Worm (Caenorhabditis elegans) whole organism, L4 larva: ENCODE data around the gene nud-1.

Source experiments
- F10B5.3 ChIP-seq: sonication (generic microtip); optimal IDR thresholded peaks from 2 replicates; lab custom pipeline; 2016; ENCODE audit warnings: mild to moderate bottlenecking, missing genetic modification characterization, missing compliant biosample characterization
- F44E2.7 ChIP-seq: fragments of 200-800 bp; sonication (Bioruptor generic); IDR thresholded peaks from 2 replicates; pipeline ENCODE4 v2.1.2; 2022; ENCODE audit warnings: missing genetic modification characterization, missing compliant biosample characterization
- F49E8.2 ChIP-seq: sonication (generic microtip); optimal IDR thresholded peaks from 2 replicates; lab custom pipeline; 2016; ENCODE audit warnings: missing compliant biosample characterization, mild to moderate bottlenecking, missing genetic modification characterization, borderline replicate concordance
- Y105C5A.15 ChIP-seq: fragments of 200-800 bp; sonication (Bioruptor generic); IDR thresholded peaks from 2 replicates; pipeline ENCODE4 v1.3.6; 2022; ENCODE audit warnings: missing genetic modification characterization, missing compliant biosample characterization
- Y48G9A.11 ChIP-seq: fragments of 200-800 bp; sonication (Bioruptor generic); IDR thresholded peaks from 2 replicates; pipeline ENCODE4 v1.3.6; 2022; ENCODE audit warnings: missing genetic modification reagents, missing genetic modification characterization, missing compliant biosample characterization
- Y75B8A.6 ChIP-seq: fragments of 200-800 bp; sonication (Bioruptor generic); IDR thresholded peaks from 2 replicates; pipeline ENCODE4 v1.3.6; 2022; ENCODE audit warnings: missing genetic modification reagents, missing genetic modification characterization, missing compliant biosample characterization
- ZK337.2 ChIP-seq: fragments of 200-800 bp; sonication (Bioruptor generic); IDR thresholded peaks from 2 replicates; pipeline ENCODE4 v1.3.6; 2022; ENCODE audit warnings: missing genetic modification reagents, missing genetic modification characterization, missing compliant biosample characterization
- ZK546.5 ChIP-seq, 2 experiments: sonication (generic microtip); optimal IDR thresholded peaks; 2 replicates each; lab custom pipeline; 2017; ENCODE audit warnings: missing biosample characterization in 2 of 2, missing genetic modification characterization in 2 of 2
- aha-1 ChIP-seq: fragments of 150-350 bp; peaks from one replicate; lab custom pipeline; 2014; ENCODE audit warnings: missing biosample characterization, missing genetic modification characterization
- aly-2 ChIP-seq: sonication (generic microtip); optimal IDR thresholded peaks from 2 replicates; lab custom pipeline; 2018; ENCODE audit warnings: missing biosample characterization, missing genetic modification characterization
- ama-1 ChIP-seq: fragments of 150-350 bp; optimal IDR thresholded peaks from 2 replicates; lab custom pipeline; 2014; ENCODE audit warnings: inconsistent platforms, mixed read lengths
- attf-4 ChIP-seq: sonication (generic microtip); optimal IDR thresholded peaks from 3 replicates; lab custom pipeline; 2017; ENCODE audit warnings: missing biosample characterization, missing genetic modification characterization
- ceh-32 ChIP-seq: sonication (generic microtip); optimal IDR thresholded peaks from 2 replicates; lab custom pipeline; 2016; ENCODE audit warnings: mild to moderate bottlenecking, missing genetic modification characterization, missing compliant biosample characterization; ENCODE audit not compliant: poor library complexity
- ceh-44 ChIP-seq: fragments of 200-800 bp; sonication (Bioruptor generic); IDR thresholded peaks from 2 replicates; pipeline ENCODE4 v1.3.6; 2022; ENCODE audit warnings: missing genetic modification reagents, missing genetic modification characterization, missing compliant biosample characterization
- ceh-82 ChIP-seq: sonication (generic microtip); optimal IDR thresholded peaks from 2 replicates; lab custom pipeline; 2017; ENCODE audit warnings: missing biosample characterization, missing genetic modification characterization
- daf-16 ChIP-seq, 3 experiments: sonication (generic microtip); optimal IDR thresholded peaks; 2 replicates each; lab custom pipeline; 2016 to 2017; ENCODE audit warnings: missing genetic modification characterization in 3 of 3, missing genetic modification reagents in 3 of 3, mild to moderate bottlenecking in 2 of 3, missing compliant biosample characterization in 2 of 3, missing biosample characterization in 1 of 3, moderate library complexity in 1 of 3
- dmd-8 ChIP-seq: fragments of 200-800 bp; sonication (Bioruptor generic); IDR thresholded peaks from 2 replicates; pipeline ENCODE4 v1.3.6; 2022; ENCODE audit warnings: missing genetic modification characterization, missing compliant biosample characterization
- egl-43 ChIP-seq: fragments of 200-800 bp; sonication (Bioruptor generic); IDR thresholded peaks from 2 replicates; pipeline ENCODE4 v1.3.6; 2022; ENCODE audit warnings: missing genetic modification reagents, missing genetic modification characterization, missing compliant biosample characterization
- fkh-10 ChIP-seq: fragments of 150-350 bp; optimal IDR thresholded peaks from 2 replicates; lab custom pipeline; 2014; ENCODE audit warnings: missing biosample characterization, missing genetic modification reagents, missing genetic modification characterization
- fos-1 ChIP-seq: fragments of 150-350 bp; optimal IDR thresholded peaks from 2 replicates; lab custom pipeline; 2014; ENCODE audit warnings: missing biosample characterization, missing genetic modification characterization
- lim-7 ChIP-seq: fragments of 200-800 bp; sonication (Bioruptor generic); IDR thresholded peaks from 2 replicates; pipeline ENCODE4 v1.3.6; 2022; ENCODE audit warnings: missing genetic modification characterization, missing compliant biosample characterization
- lin-15B ChIP-seq: fragments of 150-350 bp; sonication (generic microtip); optimal IDR thresholded peaks from 3 replicates; lab custom pipeline; 2014; ENCODE audit warnings: missing biosample characterization, missing genetic modification characterization
- lin-29 ChIP-seq: fragments of 200-800 bp; sonication (Bioruptor generic); IDR thresholded peaks from 2 replicates; pipeline ENCODE4 v1.3.6; 2022; ENCODE audit warnings: missing genetic modification reagents, missing genetic modification characterization, missing compliant biosample characterization
- lin-38 ChIP-seq: fragments of 200-800 bp; sonication (Bioruptor generic); IDR thresholded peaks from 2 replicates; pipeline ENCODE4 v1.3.6; 2022; ENCODE audit warnings: missing genetic modification reagents, missing genetic modification characterization, missing compliant biosample characterization
- lin-39 ChIP-seq: fragments of 150-350 bp; optimal IDR thresholded peaks from 2 replicates; lab custom pipeline; 2014; ENCODE audit warnings: missing biosample characterization, missing genetic modification reagents, missing genetic modification characterization
- lir-3 ChIP-seq: sonication (generic microtip); optimal IDR thresholded peaks from 2 replicates; lab custom pipeline; 2016; ENCODE audit warnings: mild to moderate bottlenecking, missing genetic modification characterization, missing compliant biosample characterization
- madf-5 ChIP-seq, 2 experiments: fragments of 200-800 bp; sonication (Bioruptor generic); IDR thresholded peaks; 2 replicates each; pipeline ENCODE4 v1.3.6; 2022; ENCODE audit warnings: missing compliant biosample characterization in 2 of 2, missing genetic modification characterization in 2 of 2
- madf-9 ChIP-seq: fragments of 200-800 bp; sonication (Bioruptor generic); conservative IDR thresholded peaks from 2 replicates; pipeline ENCODE4 v1.3.6; 2022; ENCODE audit warnings: missing genetic modification reagents, missing genetic modification characterization, missing compliant biosample characterization
- mes-2 ChIP-seq: sonication (generic microtip); optimal IDR thresholded peaks from 2 replicates; lab custom pipeline; 2016; ENCODE audit warnings: missing genotype, mild to moderate bottlenecking, missing genetic modification characterization, missing compliant biosample characterization; ENCODE audit not compliant: poor library complexity, severe bottlenecking
- mxl-3 ChIP-seq: fragments of 200-800 bp; sonication (Bioruptor generic); optimal IDR thresholded peaks from 2 replicates; lab custom pipeline; 2018; ENCODE audit warnings: mild to moderate bottlenecking, missing genetic modification characterization, missing compliant biosample characterization
- nhr-41 ChIP-seq: fragments of 200-800 bp; sonication (Bioruptor generic); IDR thresholded peaks from 2 replicates; pipeline ENCODE4 v1.3.6; 2022; ENCODE audit warnings: missing genetic modification reagents, missing genetic modification characterization, missing compliant biosample characterization
- nhr-6 ChIP-seq: fragments of 150-350 bp; optimal IDR thresholded peaks from 2 replicates; lab custom pipeline; 2014; ENCODE audit warnings: missing biosample characterization, missing genetic modification characterization
- pha-4 ChIP-seq, 2 experiments: fragments of 150-350 bp in 1 of 2; fragments of 200-800 bp in 1 of 2; sonication (Bioruptor generic) in 1 of 2; IDR thresholded peaks in 1 of 2; optimal IDR thresholded peaks in 1 of 2; 2 replicates each; pipeline versions ENCODE4 v1.3.6 to Lab custom; 2014 to 2022; ENCODE audit warnings: missing genetic modification characterization in 2 of 2, missing genetic modification reagents in 2 of 2, missing biosample characterization in 1 of 2, missing compliant biosample characterization in 1 of 2
- set-16 ChIP-seq: fragments of 200-800 bp; sonication (Bioruptor generic); IDR thresholded peaks from 2 replicates; pipeline ENCODE4 v1.3.6; 2022; ENCODE audit warnings: missing genetic modification reagents, missing genetic modification characterization, missing compliant biosample characterization
- skn-1 ChIP-seq: fragments of 150-350 bp; optimal IDR thresholded peaks from 2 replicates; lab custom pipeline; 2014; ENCODE audit warnings: missing biosample characterization, missing genetic modification characterization
- snpc-1.2 ChIP-seq: fragments of 200-800 bp; sonication (Bioruptor generic); IDR thresholded peaks from 2 replicates; pipeline ENCODE4 v1.3.6; 2022; ENCODE audit warnings: missing genetic modification reagents, missing genetic modification characterization, missing compliant biosample characterization
- spr-1 ChIP-seq: sonication (generic microtip); optimal IDR thresholded peaks from 2 replicates; lab custom pipeline; 2016; ENCODE audit warnings: mild to moderate bottlenecking, missing genetic modification characterization, missing compliant biosample characterization
- tag-97 ChIP-seq: fragments of 200-800 bp; sonication (Bioruptor generic); IDR thresholded peaks from 2 replicates; pipeline ENCODE4 v1.3.6; 2022; ENCODE audit warnings: missing genetic modification characterization, missing compliant biosample characterization
- tra-1 ChIP-seq: fragments of 200-800 bp; sonication (Bioruptor generic); IDR thresholded peaks from 2 replicates; pipeline ENCODE4 v1.3.6; 2022; ENCODE audit warnings: missing genetic modification reagents, missing genetic modification characterization, missing compliant biosample characterization
- vab-7 ChIP-seq: fragments of 200-800 bp; sonication (Bioruptor generic); IDR thresholded peaks from 2 replicates; pipeline ENCODE4 v1.3.6; 2022; ENCODE audit warnings: missing genetic modification reagents, missing genetic modification characterization, missing compliant biosample characterization
- zfp-2 ChIP-seq: sonication (generic microtip); optimal IDR thresholded peaks from 2 replicates; lab custom pipeline; 2016; ENCODE audit warnings: mild to moderate bottlenecking, missing genetic modification characterization, missing compliant biosample characterization
- zip-2 ChIP-seq: fragments of 150-350 bp; optimal IDR thresholded peaks from 2 replicates; lab custom pipeline; 2014; ENCODE audit warnings: missing biosample characterization, missing genetic modification characterization

The nud-1 gene

ce11 chrIII:13343562-13344139, 2.3 kb downstream of the nud-1 start:
- no peak for TF ChIP-seq ZK337.2 (GFP tag; lab: Robert Waterston, UW)
- TF ChIP-seq skn-1: no peak
- TF ChIP-seq ZK546.5 (tag; optimal IDR thresholded peaks at IDR 0.05; lab: Kevin White, UChicago): no peak
- no peak for TF ChIP-seq lin-38 (GFP tag; lab: Robert Waterston, UW)
- TF ChIP-seq Y105C5A.15: peak; percentile 67; the same call in 1 of the 2 replicates
- TF ChIP-seq F44E2.7 (GFP tag; lab: Robert Waterston, UW): no peak
- no peak for TF ChIP-seq ama-1 (lab: Kevin White, UChicago)
- TF ChIP-seq dmd-8 (GFP tag; lab: Robert Waterston, UW): 0 out of 2 replicates have a peak, but pooled peaks have one; percentile 14
- no peak for TF ChIP-seq vab-7 (GFP tag; lab: Robert Waterston, UW)
- no peak for TF ChIP-seq tra-1 (GFP tag; lab: Robert Waterston, UW)
- TF ChIP-seq Y48G9A.11 (GFP tag; lab: Robert Waterston, UW): no peak
- TF ChIP-seq spr-1 (tag; lab: Kevin White, UChicago): no peak
- TF ChIP-seq set-16 (GFP tag; lab: Robert Waterston, UW): 0 out of 2 replicates have a peak, but pooled peaks have one; percentile 4
- peak; percentile 14; the same call in 1 of the 2 replicates for TF ChIP-seq snpc-1.2 (GFP tag; lab: Robert Waterston, UW)
- no peak for TF ChIP-seq aly-2 (tag; lab: Kevin White, UChicago)
- no peak for TF ChIP-seq lin-29
- no peak for TF ChIP-seq daf-16 (GFP tag; optimal IDR thresholded peaks at IDR 0.05; lab: Kevin White, UChicago)
- TF ChIP-seq daf-16 (tag; optimal IDR thresholded peaks at IDR 0.05; lab: Kevin White, UChicago): no peak
- no peak for TF ChIP-seq lin-15B (tag; lab: Kevin White, UChicago)
- peak; percentile 61 for TF ChIP-seq aha-1 (tag; lab: Kevin White, UChicago)
- no peak for TF ChIP-seq fkh-10 (GFP tag; lab: Kevin White, UChicago)
- no peak for TF ChIP-seq lir-3 (tag; lab: Kevin White, UChicago)
- no peak for TF ChIP-seq attf-4
- TF ChIP-seq tag-97: no peak
- no peak for TF ChIP-seq Y75B8A.6 (GFP tag; lab: Robert Waterston, UW)
- no peak for TF ChIP-seq F49E8.2 (tag; lab: Kevin White, UChicago)
- no peak for TF ChIP-seq nhr-41 (GFP tag; lab: Robert Waterston, UW)
- no peak for TF ChIP-seq nhr-6 (tag; lab: Kevin White, UChicago)
- no peak for TF ChIP-seq ceh-32 (tag; lab: Kevin White, UChicago)
- TF ChIP-seq mxl-3 (GFP tag; lab: Kevin White, UChicago): no peak
- TF ChIP-seq egl-43: no peak
- TF ChIP-seq lim-7 (GFP tag; lab: Robert Waterston, UW): no peak
- TF ChIP-seq lin-39: no peak
- no peak for TF ChIP-seq zfp-2 (tag; lab: Kevin White, UChicago)
- no peak for TF ChIP-seq F10B5.3 (tag; lab: Kevin White, UChicago)
- TF ChIP-seq madf-5 (GFP tag; IDR thresholded peaks at IDR 0.05; lab: Robert Waterston, UW): no peak
- no peak for TF ChIP-seq ceh-82 (tag; lab: Kevin White, UChicago)
- TF ChIP-seq madf-9 (GFP tag; lab: Robert Waterston, UW): no peak
- no peak for TF ChIP-seq mes-2 (tag; lab: Kevin White, UChicago)
- no peak for TF ChIP-seq zip-2 (tag; lab: Kevin White, UChicago)
- no peak for TF ChIP-seq pha-4 (GFP tag; IDR thresholded peaks at IDR 0.05; lab: Robert Waterston, UW)
- no peak for TF ChIP-seq pha-4 (tag; optimal IDR thresholded peaks at IDR 0.05; lab: Kevin White, UChicago)
- TF ChIP-seq ceh-44 (GFP tag; lab: Robert Waterston, UW): no peak
- TF ChIP-seq fos-1: no peak
